Worm (Caenorhabditis elegans) whole organism, L2 larva: ENCODE results near the gene crb-1.
A peak's percentile ranks its signal among the peaks of the same experiment; 100 is the strongest.

Experiments used
- C34F6.9 ChIP-seq: fragments of 150-350 bp; optimal IDR thresholded peaks from 2 replicates; lab custom pipeline; 2014; ENCODE audit warnings: missing biosample characterization, missing genetic modification characterization
- R02D3.7 ChIP-seq: fragments of 150-350 bp; optimal IDR thresholded peaks from 2 replicates; lab custom pipeline; 2014; ENCODE audit warnings: missing biosample characterization, missing genetic modification characterization
- Y55F3AM.14 ChIP-seq: fragments of 200-800 bp; sonication (Bioruptor generic); optimal IDR thresholded peaks from 2 replicates; lab custom pipeline; 2018; ENCODE audit warnings: mild to moderate bottlenecking, missing genetic modification characterization, missing compliant biosample characterization
- ZK546.5 ChIP-seq: sonication (generic microtip); optimal IDR thresholded peaks from 2 replicates; lab custom pipeline; 2017; ENCODE audit warnings: missing biosample characterization, missing genetic modification characterization
- alr-1 ChIP-seq: fragments of 150-350 bp; optimal IDR thresholded peaks from 2 replicates; lab custom pipeline; 2014; ENCODE audit warnings: missing biosample characterization, missing genetic modification characterization
- ama-1 ChIP-seq: fragments of 150-350 bp; optimal IDR thresholded peaks from 2 replicates; lab custom pipeline; 2018; ENCODE audit warnings: inconsistent platforms
- ceh-16 ChIP-seq: fragments of 150-350 bp; optimal IDR thresholded peaks from 2 replicates; lab custom pipeline; 2014; ENCODE audit warnings: missing biosample characterization, missing genetic modification characterization
- dmd-4 ChIP-seq: sonication (generic microtip); optimal IDR thresholded peaks from 2 replicates; lab custom pipeline; 2017; ENCODE audit warnings: missing biosample characterization, missing genetic modification characterization
- egl-27 ChIP-seq: sonication (generic microtip); optimal IDR thresholded peaks from 3 replicates; lab custom pipeline; 2017; ENCODE audit warnings: missing biosample characterization, missing genetic modification reagents, missing genetic modification characterization
- elt-1 ChIP-seq: fragments of 150-350 bp; optimal IDR thresholded peaks from 2 replicates; lab custom pipeline; 2014; ENCODE audit warnings: missing biosample characterization, missing genetic modification characterization
- elt-3 ChIP-seq: sonication (generic microtip); optimal IDR thresholded peaks from 2 replicates; lab custom pipeline; 2017; ENCODE audit warnings: missing biosample characterization, missing genetic modification characterization
- fos-1 ChIP-seq: fragments of 150-350 bp; optimal IDR thresholded peaks from 2 replicates; lab custom pipeline; 2014; ENCODE audit warnings: missing biosample characterization, missing genetic modification characterization
- gmeb-1 ChIP-seq: fragments of 150-350 bp; optimal IDR thresholded peaks from 2 replicates; lab custom pipeline; 2014; ENCODE audit warnings: missing biosample characterization, missing genetic modification characterization
- lin-11 ChIP-seq: fragments of 150-350 bp; sonication (generic microtip); optimal IDR thresholded peaks from 2 replicates; lab custom pipeline; 2014; ENCODE audit warnings: missing biosample characterization, missing genetic modification characterization, inconsistent platforms, mixed read lengths
- lin-13 ChIP-seq: fragments of 150-350 bp; optimal IDR thresholded peaks from 2 replicates; lab custom pipeline; 2014; ENCODE audit warnings: missing biosample characterization, missing genetic modification reagents, missing genetic modification characterization
- lin-39 ChIP-seq: fragments of 150-350 bp; optimal IDR thresholded peaks from 2 replicates; lab custom pipeline; 2014; ENCODE audit warnings: missing biosample characterization, missing genetic modification reagents, missing genetic modification characterization
- lsy-2 ChIP-seq, 2 experiments: fragments of 150-350 bp in 1 of 2; sonication (generic microtip) in 1 of 2; optimal IDR thresholded peaks; 2 replicates each; lab custom pipeline; 2014 to 2017; ENCODE audit warnings: missing biosample characterization in 2 of 2, missing genetic modification characterization in 2 of 2
- mbf-1 ChIP-seq: sonication (generic microtip); optimal IDR thresholded peaks from 2 replicates; lab custom pipeline; 2017; ENCODE audit warnings: missing biosample characterization, missing genetic modification characterization
- mdl-1 ChIP-seq, 2 experiments: fragments of 150-350 bp in 1 of 2; sonication (generic microtip) in 1 of 2; optimal IDR thresholded peaks; 2 replicates each; lab custom pipeline; 2017; ENCODE audit warnings: missing biosample characterization in 2 of 2, missing genetic modification characterization in 2 of 2
- nhr-10 ChIP-seq: sonication (generic microtip); optimal IDR thresholded peaks from 2 replicates; lab custom pipeline; 2017; ENCODE audit warnings: missing biosample characterization, missing genetic modification characterization
- nhr-11 ChIP-seq: fragments of 150-350 bp; optimal IDR thresholded peaks from 2 replicates; lab custom pipeline; 2014; ENCODE audit warnings: missing biosample characterization, missing genetic modification characterization
- nhr-12 ChIP-seq: fragments of 150-350 bp; optimal IDR thresholded peaks from 2 replicates; lab custom pipeline; 2014; ENCODE audit warnings: missing biosample characterization, missing genetic modification characterization
- nhr-129 ChIP-seq: fragments of 150-350 bp; optimal IDR thresholded peaks from 2 replicates; lab custom pipeline; 2014; ENCODE audit warnings: missing biosample characterization, missing genetic modification characterization
- nhr-21 ChIP-seq: fragments of 150-350 bp; optimal IDR thresholded peaks from 2 replicates; lab custom pipeline; 2014; ENCODE audit warnings: missing biosample characterization, missing genetic modification characterization
- nhr-25 ChIP-seq: fragments of 150-350 bp; sonication (generic microtip); optimal IDR thresholded peaks from 3 replicates; lab custom pipeline; 2014; ENCODE audit warnings: missing biosample characterization, missing genetic modification characterization
- nhr-77 ChIP-seq: fragments of 150-350 bp; optimal IDR thresholded peaks from 2 replicates; lab custom pipeline; 2014; ENCODE audit warnings: missing biosample characterization, missing genetic modification characterization
- peb-1 ChIP-seq: fragments of 150-350 bp; optimal IDR thresholded peaks from 2 replicates; lab custom pipeline; 2014; ENCODE audit warnings: missing biosample characterization, missing genetic modification characterization
- sem-4 ChIP-seq: fragments of 150-350 bp; optimal IDR thresholded peaks from 2 replicates; lab custom pipeline; 2014; ENCODE audit warnings: missing biosample characterization, missing genetic modification reagents, missing genetic modification characterization
- skn-1 ChIP-seq: sonication (generic microtip); optimal IDR thresholded peaks from 2 replicates; lab custom pipeline; 2017; ENCODE audit warnings: missing biosample characterization, missing genetic modification characterization
- sma-9 ChIP-seq, 2 experiments: fragments of 150-350 bp in 1 of 2; sonication (generic microtip) in 1 of 2; optimal IDR thresholded peaks; 2 replicates each; lab custom pipeline; 2014 to 2016; ENCODE audit warnings: missing genetic modification characterization in 2 of 2, mild to moderate bottlenecking in 1 of 2, missing biosample characterization in 1 of 2, missing compliant biosample characterization in 1 of 2, missing genetic modification reagents in 1 of 2, moderate library complexity in 1 of 2
- unc-55 ChIP-seq: fragments of 150-350 bp; sonication (generic microtip); optimal IDR thresholded peaks from 3 replicates; lab custom pipeline; 2014; ENCODE audit warnings: missing biosample characterization, missing genetic modification reagents, missing genetic modification characterization
- unc-62 ChIP-seq: fragments of 150-350 bp; optimal IDR thresholded peaks from 2 replicates; lab custom pipeline; 2014; ENCODE audit warnings: missing biosample characterization, missing genetic modification reagents, missing genetic modification characterization
- zag-1 ChIP-seq: fragments of 150-350 bp; optimal IDR thresholded peaks from 2 replicates; lab custom pipeline; 2014; ENCODE audit warnings: missing biosample characterization, missing genetic modification characterization

The crb-1 gene

ce11 chrX:17419813-17420584 is 6.2 kb upstream of the crb-1 start (continued):
- TF ChIP-seq peb-1 (tag; lab: Kevin White, UChicago) (no peak), nhr-10 (tag; lab: Kevin White, UChicago) (no peak), unc-55 (GFP tag; lab: Kevin White, UChicago) (no peak), unc-62 (GFP tag; lab: Kevin White, UChicago) (no peak), ZK546.5 (no peak), egl-27 (no peak), skn-1 (tag; lab: Kevin White, UChicago) (no peak), ceh-16 (tag; lab: Kevin White, UChicago) (no peak), sma-9 (GFP tag; optimal IDR thresholded peaks at IDR 0.05; lab: Kevin White, UChicago) (peak; percentile 69), sma-9 (tag; optimal IDR thresholded peaks at IDR 0.05; lab: Kevin White, UChicago) (no peak), mbf-1 (no peak), ama-1 (peak; percentile 97), Y55F3AM.14 (GFP tag; lab: Kevin White, UChicago) (peak; percentile 68), lin-39 (tag; lab: Kevin White, UChicago) (no peak), alr-1 (tag; lab: Kevin White, UChicago) (no peak), R02D3.7 (tag; lab: Kevin White, UChicago) (no peak), zag-1 (tag; lab: Kevin White, UChicago) (no peak), dmd-4 (tag; lab: Kevin White, UChicago) (no peak)

ce11 chrX:17417505-17418004 is 3.7 kb upstream of the crb-1 start:
- no peak for TF ChIP-seq lin-11 (tag; lab: Kevin White, UChicago)
- TF ChIP-seq elt-3 (tag; lab: Kevin White, UChicago): no peak
- TF ChIP-seq nhr-11 (tag; lab: Kevin White, UChicago): no peak
- no peak for TF ChIP-seq mdl-1 (tag; optimal IDR thresholded peaks at IDR 0.05; lab: Kevin White, UChicago)
- TF ChIP-seq C34F6.9 (tag; lab: Kevin White, UChicago): no peak
- peak; percentile 56 for TF ChIP-seq nhr-21 (tag; lab: Kevin White, UChicago)
- TF ChIP-seq sma-9 (GFP tag; optimal IDR thresholded peaks at IDR 0.05; lab: Kevin White, UChicago): peak; percentile 64
- TF ChIP-seq sma-9 (tag; optimal IDR thresholded peaks at IDR 0.05; lab: Kevin White, UChicago): no peak
- TF ChIP-seq, all 48 proteins: peak for 2

ce11 chrX:17412642-17413041 is 1.2 kb downstream of the crb-1 start:
- no peak for TF ChIP-seq ZK546.5
- no peak for TF ChIP-seq lsy-2 (tag; optimal IDR thresholded peaks at IDR 0.05; lab: Kevin White, UChicago)
- no peak for TF ChIP-seq lin-13 (GFP tag; lab: Kevin White, UChicago)
- TF ChIP-seq ceh-16 (tag; lab: Kevin White, UChicago): no peak
- TF ChIP-seq mdl-1 (tag; optimal IDR thresholded peaks at IDR 0.05; lab: Kevin White, UChicago): no peak
- TF ChIP-seq elt-3 (tag; lab: Kevin White, UChicago): no peak
- no peak for TF ChIP-seq nhr-12 (tag; lab: Kevin White, UChicago)
- TF ChIP-seq fos-1 (tag; lab: Kevin White, UChicago): no peak
- no peak for TF ChIP-seq nhr-129 (tag; lab: Kevin White, UChicago)
- no peak for TF ChIP-seq R02D3.7 (tag; lab: Kevin White, UChicago)
- no peak for TF ChIP-seq lin-39 (tag; lab: Kevin White, UChicago)
- TF ChIP-seq elt-1: no peak
- no peak for TF ChIP-seq lin-11 (tag; lab: Kevin White, UChicago)
- TF ChIP-seq unc-62 (GFP tag; lab: Kevin White, UChicago): no peak
- no peak for TF ChIP-seq sma-9 (GFP tag; optimal IDR thresholded peaks at IDR 0.05; lab: Kevin White, UChicago)
- TF ChIP-seq sma-9 (tag; optimal IDR thresholded peaks at IDR 0.05; lab: Kevin White, UChicago): no peak
- TF ChIP-seq nhr-25 (tag; lab: Kevin White, UChicago): no peak
- no peak for TF ChIP-seq nhr-77 (tag; lab: Kevin White, UChicago)
- no peak for TF ChIP-seq nhr-21 (tag; lab: Kevin White, UChicago)
- TF ChIP-seq nhr-11 (tag; lab: Kevin White, UChicago): no peak

ce11 chrX:17408855-17409254 is 5.0 kb downstream of the crb-1 start:
- TF ChIP-seq R02D3.7 (tag; lab: Kevin White, UChicago) (peak; percentile 63), sma-9 (GFP tag; optimal IDR thresholded peaks at IDR 0.05; lab: Kevin White, UChicago) (no peak), sma-9 (tag; optimal IDR thresholded peaks at IDR 0.05; lab: Kevin White, UChicago) (no peak), sem-4 (tag; lab: Kevin White, UChicago) (no peak), gmeb-1 (tag; lab: Kevin White, UChicago) (no peak)
